Worm (Caenorhabditis elegans): Measurements from ENCODE around the gene C50B6.9.

C50B6.9 gene

ce11 chrV:13377130-13377529, 41.0 kb downstream of the C50B6.9 start (continued):
- TF ChIP-seq ceh-63 (GFP tag; optimal IDR thresholded peaks at IDR 0.05) (no peak), lsy-2 (tag; optimal IDR thresholded peaks at IDR 0.05) (no peak), snu-23 (GFP tag; optimal IDR thresholded peaks at IDR 0.05) (no peak), egl-13 (tag; optimal IDR thresholded peaks at IDR 0.05) (no peak), nhr-84 (tag; optimal IDR thresholded peaks at IDR 0.05) (no peak), dpl-1 (GFP tag; optimal IDR thresholded peaks at IDR 0.05) (peak in 1 of 3 experiments; percentile 9), grh-1 (GFP tag; IDR thresholded peaks at IDR 0.05) (no peak), ceh-88 (GFP tag; IDR thresholded peaks at IDR 0.05) (no peak), efl-1 (optimal IDR thresholded peaks at IDR 0.05) (no peak), efl-1 (GFP tag; optimal IDR thresholded peaks at IDR 0.05 in 1 of 2) (peak in 1 of 2 experiments; percentile 60), pag-3 (tag; optimal IDR thresholded peaks at IDR 0.05; ENCODE audit: borderline replicate concordance, insufficient read depth) (no peak), elt-2 (tag; optimal IDR thresholded peaks at IDR 0.05) (peak; percentile 97), lin-35 (GFP tag; optimal IDR thresholded peaks at IDR 0.05) (peak in 1 of 2 experiments; percentile 48), nhr-28 (tag; optimal IDR thresholded peaks at IDR 0.05) (no peak), lin-14 (GFP tag; optimal IDR thresholded peaks at IDR 0.05) (no peak), alr-1 (tag; optimal IDR thresholded peaks at IDR 0.05; ENCODE audit: borderline replicate concordance) (no peak), mef-2 (tag; optimal IDR thresholded peaks at IDR 0.05) (no peak), nhr-90 (tag; optimal IDR thresholded peaks at IDR 0.05; ENCODE audit: poor library complexity) (peak; percentile 16), swsn-7 (tag; optimal IDR thresholded peaks at IDR 0.05) (no peak), hpl-2 (GFP tag; optimal IDR thresholded peaks at IDR 0.05) (no peak), lin-13 (GFP tag; optimal IDR thresholded peaks at IDR 0.05) (no peak), efl-3 (GFP tag; optimal IDR thresholded peaks at IDR 0.05) (no peak), C16A3.4 (tag; optimal IDR thresholded peaks at IDR 0.05) (no peak), jun-1 (tag; optimal IDR thresholded peaks at IDR 0.05) (peak; percentile 15), ztf-11 (tag; optimal IDR thresholded peaks at IDR 0.05) (no peak), irx-1 (tag; optimal IDR thresholded peaks at IDR 0.05) (no peak)

DNA sequence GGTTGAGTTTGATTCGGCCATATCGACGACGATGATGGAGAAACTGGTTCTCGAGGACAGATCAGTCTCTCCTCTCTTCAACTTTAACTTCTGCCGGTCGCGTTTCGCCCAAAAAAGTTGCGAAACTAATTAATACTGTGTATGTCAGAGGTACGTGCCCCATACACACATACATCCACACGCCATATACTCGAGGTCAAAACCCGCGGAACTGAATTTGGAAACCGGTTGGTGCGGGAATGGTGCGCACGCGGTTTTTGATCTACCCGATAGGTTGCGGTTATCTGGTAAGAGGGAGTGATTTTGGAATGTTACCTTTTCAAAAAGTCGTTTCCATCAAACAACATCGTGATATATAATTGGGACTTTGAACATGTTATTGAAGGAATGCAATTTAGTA, 44.0 kb downstream of the C50B6.9 start, which contains the start of gene ifbp-1:
ifbp-1 (minus strand) TSS at position 85 of the 400 bp plus-strand sequence.
- TF ChIP-seq elt-2 (tag; optimal IDR thresholded peaks at IDR 0.05) (no peak), C04F5.9 (tag; optimal IDR thresholded peaks at IDR 0.05) (no peak), tbx-2 (tag; optimal IDR thresholded peaks at IDR 0.05) (peak; percentile 72), nhr-77 (tag; optimal IDR thresholded peaks at IDR 0.05) (no peak), lin-14 (GFP tag; optimal IDR thresholded peaks at IDR 0.05) (peak; percentile 96), nhr-20 (tag; optimal IDR thresholded peaks at IDR 0.05) (peak; percentile 89), ceh-90 (tag; optimal IDR thresholded peaks at IDR 0.05) (no peak), ces-1 (GFP tag; optimal IDR thresholded peaks at IDR 0.05) (no peak), blmp-1 (tag; optimal IDR thresholded peaks at IDR 0.05) (peak; percentile 86), nhr-28 (tag; optimal IDR thresholded peaks at IDR 0.05) (no peak), sptf-1 (tag; optimal IDR thresholded peaks at IDR 0.05) (no peak), irx-1 (tag; optimal IDR thresholded peaks at IDR 0.05) (peak; percentile 20), nhr-90 (tag; optimal IDR thresholded peaks at IDR 0.05; ENCODE audit: poor library complexity) (peak; percentile 85), efl-3 (GFP tag; optimal IDR thresholded peaks at IDR 0.05) (peak; percentile 26), grh-1 (GFP tag; IDR thresholded peaks at IDR 0.05) (peak; percentile 100), lsy-2 (tag; optimal IDR thresholded peaks at IDR 0.05) (peak; percentile 57 to 82), egl-27 (tag; optimal IDR thresholded peaks at IDR 0.05) (peak in 1 of 2 experiments; percentile 41), nhr-85 (tag) (peak; percentile 100), fos-1 (tag; optimal IDR thresholded peaks at IDR 0.05) (no peak), mep-1 (tag; optimal IDR thresholded peaks at IDR 0.05) (peak; percentile 69), pax-3 (tag; optimal IDR thresholded peaks at IDR 0.05) (peak; percentile 10), tlp-1 (tag; optimal IDR thresholded peaks at IDR 0.05) (no peak), nhr-84 (tag; optimal IDR thresholded peaks at IDR 0.05) (no peak), nhr-237 (tag; optimal IDR thresholded peaks at IDR 0.05) (no peak), nhr-19 (GFP tag; conservative IDR thresholded peaks at IDR 0.05) (peak; percentile 69), vab-15 (tag; optimal IDR thresholded peaks at IDR 0.05) (peak; percentile 80), efl-1 (optimal IDR thresholded peaks at IDR 0.05) (peak; percentile 16 to 47), efl-1 (GFP tag; optimal IDR thresholded peaks at IDR 0.05 in 1 of 2) (peak in 1 of 2 experiments; percentile 95), sup-37 (GFP tag; optimal IDR thresholded peaks at IDR 0.05) (no peak), rnt-1 (tag; optimal IDR thresholded peaks at IDR 0.05) (peak; percentile 36), lin-13 (GFP tag; optimal IDR thresholded peaks at IDR 0.05) (peak; percentile 63), zip-4 (GFP tag; optimal IDR thresholded peaks at IDR 0.05) (peak; percentile 31), xbp-1 (tag; optimal IDR thresholded peaks at IDR 0.05) (peak; percentile 40), hpl-2 (GFP tag; optimal IDR thresholded peaks at IDR 0.05) (no peak), pag-3 (tag; optimal IDR thresholded peaks at IDR 0.05; ENCODE audit: borderline replicate concordance, insufficient read depth) (no peak), mdl-1 (tag; optimal IDR thresholded peaks at IDR 0.05) (peak in 1 of 2 experiments; percentile 92), Y116A8C.19 (tag; optimal IDR thresholded peaks at IDR 0.05; ENCODE audit: borderline replicate concordance) (no peak), lin-35 (GFP tag; optimal IDR thresholded peaks at IDR 0.05) (peak; percentile 40 to 82), swsn-7 (tag; optimal IDR thresholded peaks at IDR 0.05) (peak; percentile 38)

All from whole organism, L1 larva.